Fruit fly (Drosophila melanogaster): ENCODE measurements around the gene CG9743.

- TF ChIP-seq Abd-B (GFP tag; optimal IDR thresholded peaks at IDR 0.05) (no peak), pan (optimal IDR thresholded peaks at IDR 0.05) (no peak), fru (GFP tag; optimal IDR thresholded peaks at IDR 0.05) (no peak), br (GFP tag; optimal IDR thresholded peaks at IDR 0.05) (no peak), N (GFP tag; optimal IDR thresholded peaks at IDR 0.05) (no peak), Dif (GFP tag; optimal IDR thresholded peaks at IDR 0.05; ENCODE audit: partially characterized antibody) (no peak), Hr78 (GFP tag; optimal IDR thresholded peaks at IDR 0.05) (no peak), dl (GFP tag; optimal IDR thresholded peaks at IDR 0.05; ENCODE audit: insufficient read depth in 1 of 2, partially characterized antibody in 2 of 2) (no peak), dmrt93B (GFP tag; optimal IDR thresholded peaks at IDR 0.05) (no peak), lola (GFP tag; optimal IDR thresholded peaks at IDR 0.05) (no peak)
Observed at dm6 chr3R:30163228-30163627, 39.6 kb downstream of the CG9743 start.

All from whole organism, wandering third instar larva.